Fruit fly (Drosophila melanogaster) whole organism, embryonic: Measurements from ENCODE around the gene bib.
A peak's percentile ranks its signal among the peaks of the same experiment; 100 is the strongest.

ENCODE experiments used
- Asciz ChIP-seq: fragments of 200-800 bp; sonication (Bioruptor generic); optimal IDR thresholded peaks from 2 replicates; lab custom pipeline; 2017; ENCODE audit warnings: missing biosample characterization, mild to moderate bottlenecking, missing genetic modification characterization, missing genetic modification reagents
- Bdp1 ChIP-seq: fragments of 200-800 bp; sonication (Bioruptor generic); optimal IDR thresholded peaks from 3 replicates; lab custom pipeline; 2016; ENCODE audit warnings: missing biosample characterization, missing genetic modification characterization
- CG10267 ChIP-seq: fragments of 200-800 bp; sonication (Bioruptor generic); optimal IDR thresholded peaks from 2 replicates; lab custom pipeline; 2018; ENCODE audit warnings: missing biosample characterization, mild to moderate bottlenecking, missing genetic modification characterization, moderate library complexity
- CG10979 ChIP-seq: fragments of 200-800 bp; sonication (Bioruptor generic); optimal IDR thresholded peaks from 2 replicates; lab custom pipeline; 2018; ENCODE audit warnings: missing biosample characterization, mild to moderate bottlenecking, missing genetic modification characterization, moderate library complexity
- CG11085 ChIP-seq: fragments of 200-800 bp; sonication (Bioruptor generic); IDR thresholded peaks from 2 replicates; pipeline ENCODE4 v1.3.6; 2022; ENCODE audit warnings: missing biosample characterization, missing genetic modification characterization
- CG1233 ChIP-seq: fragments of 200-800 bp; sonication (Bioruptor generic); optimal IDR thresholded peaks from 4 replicates; lab custom pipeline; 2018; ENCODE audit warnings: missing biosample characterization, mild to moderate bottlenecking, missing genetic modification characterization
- CG13287 ChIP-seq: fragments of 200-800 bp; sonication (Bioruptor generic); IDR thresholded peaks from 2 replicates; pipeline ENCODE4 v1.3.6; 2022; ENCODE audit warnings: missing biosample characterization, missing genetic modification characterization; ENCODE audit not compliant: partially characterized antibody
- CG14667 ChIP-seq: fragments of 200-800 bp; sonication (Bioruptor generic); IDR thresholded peaks from 2 replicates; pipeline ENCODE4 v1.3.6; 2022; ENCODE audit warnings: missing biosample characterization, missing genetic modification characterization
- CG14710 ChIP-seq: fragments of 200-800 bp; sonication (Bioruptor generic); optimal IDR thresholded peaks from 3 replicates; lab custom pipeline; 2019; ENCODE audit warnings: missing biosample characterization, mild to moderate bottlenecking, missing genetic modification characterization, moderate library complexity
- CG15514 ChIP-seq: fragments of 200-800 bp; sonication (Bioruptor generic); optimal IDR thresholded peaks from 3 replicates; lab custom pipeline; 2017; ENCODE audit warnings: missing biosample characterization, missing genetic modification characterization, mild to moderate bottlenecking, moderate library complexity, missing genetic modification reagents
- CG2712 ChIP-seq: fragments of 200-800 bp; optimal IDR thresholded peaks from 3 replicates; lab custom pipeline; 2019; ENCODE audit warnings: missing biosample characterization, mild to moderate bottlenecking, missing genetic modification characterization, moderate library complexity
- CG31441 ChIP-seq: fragments of 200-800 bp; sonication (Bioruptor generic); IDR thresholded peaks from 2 replicates; pipeline ENCODE4 v1.3.6; 2022; ENCODE audit warnings: missing biosample characterization, missing genetic modification characterization
- CG33213 ChIP-seq: fragments of 200-800 bp; sonication (Bioruptor generic); optimal IDR thresholded peaks from 3 replicates; lab custom pipeline; 2016; ENCODE audit warnings: missing biosample characterization, missing genetic modification characterization
- CG33557 ChIP-seq: fragments of 200-800 bp; sonication (Bioruptor generic); optimal IDR thresholded peaks from 2 replicates; lab custom pipeline; 2019; ENCODE audit warnings: missing biosample characterization, mild to moderate bottlenecking, missing genetic modification characterization, moderate library complexity
- CG3407 ChIP-seq: fragments of 200-800 bp; sonication (Bioruptor generic); optimal IDR thresholded peaks from 2 replicates; lab custom pipeline; 2018; ENCODE audit warnings: missing biosample characterization, mild to moderate bottlenecking, missing genetic modification characterization
- CG34422 ChIP-seq: fragments of 200-800 bp; sonication (Bioruptor generic); IDR thresholded peaks from 3 replicates; pipeline ENCODE4 v1.3.6; 2022; ENCODE audit warnings: missing biosample characterization, missing genetic modification characterization
- CG3995 ChIP-seq: fragments of 200-800 bp; sonication (Bioruptor generic); optimal IDR thresholded peaks from 3 replicates; lab custom pipeline; 2016; ENCODE audit warnings: missing biosample characterization, missing genetic modification characterization
- CG7372 ChIP-seq: fragments of 200-800 bp; sonication (Bioruptor generic); IDR thresholded peaks from 2 replicates; pipeline ENCODE4 v1.3.6; 2022; ENCODE audit warnings: missing biosample characterization, missing genetic modification characterization
- CG7556 ChIP-seq: fragments of 200-800 bp; sonication (Bioruptor generic); optimal IDR thresholded peaks from 2 replicates; lab custom pipeline; 2017; ENCODE audit warnings: missing biosample characterization, mild to moderate bottlenecking, missing genetic modification characterization
- CG8478 ChIP-seq: fragments of >200 bp; optimal IDR thresholded peaks from 2 replicates; lab custom pipeline; 2018
- CG8765 ChIP-seq: fragments of 200-800 bp; sonication (Bioruptor generic); IDR thresholded peaks from 2 replicates; pipeline ENCODE4 v1.3.6; 2022; ENCODE audit warnings: missing biosample characterization, missing genetic modification characterization
- CG9609 ChIP-seq: fragments of 200-800 bp; sonication (Bioruptor generic); optimal IDR thresholded peaks from 3 replicates; lab custom pipeline; 2016; ENCODE audit warnings: missing biosample characterization, missing genetic modification characterization
- Eip74EF ChIP-seq, 2 experiments: fragments of 200-800 bp in 1 of 2; fragments of >200 bp in 1 of 2; sonication (Bioruptor generic) in 1 of 2; optimal IDR thresholded peaks; 2 replicates each; lab custom pipeline; 2017 to 2019; ENCODE audit warnings: missing biosample characterization in 2 of 2, missing genetic modification characterization in 2 of 2, mild to moderate bottlenecking in 1 of 2, moderate library complexity in 1 of 2
- Elba2 ChIP-seq: fragments of 200-800 bp; sonication (Bioruptor generic); optimal IDR thresholded peaks from 3 replicates; lab custom pipeline; 2016; ENCODE audit warnings: missing biosample characterization, missing genetic modification characterization
- HLH4C ChIP-seq: fragments of 200-800 bp; sonication (Bioruptor generic); IDR thresholded peaks from 3 replicates; pipeline ENCODE4 v1.3.6; 2022; ENCODE audit warnings: missing biosample characterization, missing genetic modification characterization; ENCODE audit not compliant: partially characterized antibody
- Hr39 ChIP-seq: fragments of >200 bp; optimal IDR thresholded peaks from 2 replicates; lab custom pipeline; 2017
- Hr78 ChIP-seq, 2 experiments: fragments of 200-800 bp in 1 of 2; fragments of >200 bp in 1 of 2; sonication (Bioruptor generic) in 1 of 2; optimal IDR thresholded peaks; 2 replicates each; lab custom pipeline; 2017 to 2019; ENCODE audit warnings: missing biosample characterization in 2 of 2, missing genetic modification characterization in 2 of 2, mild to moderate bottlenecking in 1 of 2, moderate library complexity in 1 of 2
- Lim3 ChIP-seq: fragments of 200-800 bp; sonication (Bioruptor generic); IDR thresholded peaks from 2 replicates; pipeline ENCODE4 v1.3.6; 2022; ENCODE audit warnings: missing biosample characterization, missing genetic modification characterization
- NC2α ChIP-seq: fragments of 200-800 bp; sonication (Bioruptor generic); optimal IDR thresholded peaks from 2 replicates; lab custom pipeline; 2016; ENCODE audit warnings: missing biosample characterization, missing genetic modification characterization
- Ravus ChIP-seq: fragments of 200-800 bp; sonication (Bioruptor generic); IDR thresholded peaks from 2 replicates; pipeline ENCODE4 v1.3.6; 2022; ENCODE audit warnings: missing biosample characterization, missing genetic modification characterization
- Sry-β ChIP-seq: fragments of 200-800 bp; sonication (Bioruptor generic); optimal IDR thresholded peaks from 2 replicates; lab custom pipeline; 2018; ENCODE audit warnings: missing biosample characterization, mild to moderate bottlenecking, missing genetic modification characterization, moderate library complexity
- Sry-δ ChIP-seq: fragments of 200-800 bp; sonication (Bioruptor generic); optimal IDR thresholded peaks from 2 replicates; lab custom pipeline; 2016; ENCODE audit warnings: missing biosample characterization, missing genetic modification characterization
- amos ChIP-seq: fragments of 200-800 bp; sonication (Bioruptor generic); IDR thresholded peaks from 2 replicates; pipeline ENCODE4 v1.3.6; 2022; ENCODE audit warnings: missing biosample characterization, missing genetic modification characterization; ENCODE audit not compliant: partially characterized antibody
- ap ChIP-seq: fragments of 200-800 bp; sonication (Bioruptor generic); IDR thresholded peaks from 2 replicates; pipeline ENCODE4 v1.3.6; 2022; ENCODE audit warnings: missing biosample characterization, missing genetic modification characterization
- bowl ChIP-seq: fragments of 200-800 bp; sonication (Bioruptor generic); IDR thresholded peaks from 2 replicates; pipeline ENCODE4 v1.3.6; 2022; ENCODE audit warnings: missing biosample characterization, missing genetic modification characterization
- br ChIP-seq: fragments of >200 bp; optimal IDR thresholded peaks from 2 replicates; lab custom pipeline; 2017
- dm ChIP-seq: fragments of 200-800 bp; sonication (Bioruptor generic); optimal IDR thresholded peaks from 3 replicates; lab custom pipeline; 2016; ENCODE audit warnings: missing biosample characterization, missing genetic modification characterization
- esg ChIP-seq: fragments of 200-800 bp; sonication (Bioruptor generic); conservative IDR thresholded peaks from 2 replicates; pipeline ENCODE4 v1.3.6; 2022; ENCODE audit warnings: missing biosample characterization, missing genetic modification characterization
- fd3F ChIP-seq: fragments of 200-800 bp; sonication (Bioruptor generic); optimal IDR thresholded peaks from 2 replicates; lab custom pipeline; 2018; ENCODE audit warnings: missing biosample characterization, mild to moderate bottlenecking, missing genetic modification characterization, moderate library complexity
- hbn ChIP-seq: fragments of 200-800 bp; sonication (Bioruptor generic); IDR thresholded peaks from 2 replicates; pipeline ENCODE4 v1.3.6; 2022; ENCODE audit warnings: missing biosample characterization, missing genetic modification characterization; ENCODE audit not compliant: partially characterized antibody
- jing ChIP-seq: fragments of 200-800 bp; sonication (Bioruptor generic); optimal IDR thresholded peaks from 2 replicates; lab custom pipeline; 2018; ENCODE audit warnings: missing biosample characterization, mild to moderate bottlenecking, missing genetic modification characterization
- lola ChIP-seq, 3 experiments: fragments of >200 bp in 2 of 3; fragments of 200-800 bp in 1 of 3; sonication (Bioruptor generic) in 1 of 3; optimal IDR thresholded peaks; 2 replicates each; lab custom pipeline; 2017 to 2019; ENCODE audit warnings: missing biosample characterization in 3 of 3, missing genetic modification characterization in 3 of 3, mild to moderate bottlenecking in 1 of 3, moderate library complexity in 1 of 3
- maf-S ChIP-seq: fragments of 200-800 bp; sonication (Bioruptor generic); optimal IDR thresholded peaks from 2 replicates; lab custom pipeline; 2016; ENCODE audit warnings: missing biosample characterization, missing genetic modification characterization
- nmo ChIP-seq: fragments of 200-800 bp; sonication (Bioruptor generic); optimal IDR thresholded peaks from 2 replicates; lab custom pipeline; 2018; ENCODE audit warnings: missing biosample characterization, mild to moderate bottlenecking, missing genetic modification characterization, moderate library complexity
- pnt ChIP-seq: fragments of 200-800 bp; sonication (Bioruptor generic); optimal IDR thresholded peaks from 3 replicates; lab custom pipeline; 2016; ENCODE audit warnings: missing biosample characterization, missing genetic modification characterization
- slp2 ChIP-seq: fragments of 200-800 bp; sonication (Bioruptor generic); optimal IDR thresholded peaks from 2 replicates; lab custom pipeline; 2016; ENCODE audit warnings: missing biosample characterization, missing genetic modification characterization
- so ChIP-seq: fragments of 200-800 bp; sonication (Bioruptor generic); IDR thresholded peaks from 3 replicates; pipeline ENCODE4 v1.3.6; 2022; ENCODE audit warnings: missing biosample characterization, missing genetic modification characterization
- sr ChIP-seq: fragments of 200-800 bp; sonication (Bioruptor generic); IDR thresholded peaks from 3 replicates; pipeline ENCODE4 v1.3.6; 2022; ENCODE audit warnings: missing biosample characterization, missing genetic modification characterization
- sug ChIP-seq: fragments of 200-800 bp; optimal IDR thresholded peaks from 2 replicates; lab custom pipeline; 2019; ENCODE audit warnings: missing biosample characterization, mild to moderate bottlenecking, missing genetic modification characterization, moderate library complexity
- trem ChIP-seq: fragments of 200-800 bp; optimal IDR thresholded peaks from 3 replicates; lab custom pipeline; 2019; ENCODE audit warnings: missing biosample characterization, mild to moderate bottlenecking, missing genetic modification characterization, moderate library complexity

The bib gene

dm6 chr2L:9947738-9948519 is 36.5 kb upstream of the bib start (continued):
- TF ChIP-seq nmo (GFP tag; lab: Kevin White, UChicago) (peak; percentile 3), HLH4C (GFP tag; lab: Robert Waterston, UW) (no peak), CG33557 (GFP tag; lab: Kevin White, UChicago) (no peak), dm (GFP tag; lab: Kevin White, UChicago) (no peak), Sry-δ (GFP tag; lab: Kevin White, UChicago) (no peak), CG11085 (GFP tag; lab: Robert Waterston, UW) (no peak), fd3F (no peak), esg (GFP tag; lab: Robert Waterston, UW) (no peak), so (GFP tag; lab: Robert Waterston, UW) (no peak), ap (no peak), bowl (GFP tag; lab: Robert Waterston, UW) (no peak), CG3407 (no peak), trem (no peak), Elba2 (GFP tag; lab: Kevin White, UChicago) (no peak), maf-S (GFP tag; lab: Kevin White, UChicago) (no peak), NC2α (no peak), CG8478 (lab: Kevin White, UChicago) (no peak), CG7556 (GFP tag; lab: Kevin White, UChicago) (peak; percentile 12), Ravus (GFP tag; lab: Robert Waterston, UW) (no peak), CG10267 (no peak), hbn (GFP tag; lab: Robert Waterston, UW) (no peak), CG13287 (GFP tag; lab: Robert Waterston, UW) (no peak; the same call in 1 of the 2 replicates), CG2712 (tag; lab: Kevin White, UChicago) (no peak), CG33213 (no peak), Bdp1 (no peak), Hr78 (GFP tag; optimal IDR thresholded peaks at IDR 0.05; lab: Kevin White, UChicago) (peak in 1 of 2 experiments; percentile 77), CG34422 (peak; percentile 21; the same call in 1 of the 3 replicates), CG14710 (tag; lab: Kevin White, UChicago) (no peak), CG1233 (GFP tag; lab: Kevin White, UChicago) (no peak), CG31441 (no peak), CG7372 (GFP tag; lab: Robert Waterston, UW) (no peak), CG8765 (GFP tag; lab: Robert Waterston, UW) (no peak), br (lab: Kevin White, UChicago) (no peak), Lim3 (no peak), Hr39 (no peak), Sry-β (GFP tag; lab: Kevin White, UChicago) (peak; percentile 86), Asciz (GFP tag; lab: Kevin White, UChicago) (no peak), amos (GFP tag; lab: Robert Waterston, UW) (peak; percentile 19; the same call in 1 of the 2 replicates), pnt (GFP tag; lab: Kevin White, UChicago) (no peak), sug (tag; lab: Kevin White, UChicago) (peak; percentile 59), CG9609 (GFP tag; lab: Kevin White, UChicago) (no peak), Eip74EF (GFP tag; optimal IDR thresholded peaks at IDR 0.05; lab: Kevin White, UChicago) (no peak), slp2 (GFP tag; lab: Kevin White, UChicago) (no peak), lola (GFP tag; optimal IDR thresholded peaks at IDR 0.05; lab: Kevin White, UChicago) (no peak), CG15514 (GFP tag; lab: Kevin White, UChicago) (no peak), CG14667 (GFP tag; lab: Robert Waterston, UW) (no peak), jing (GFP tag; lab: Kevin White, UChicago) (no peak), CG3995 (peak; percentile 13), CG10979 (no peak), sr (GFP tag; lab: Robert Waterston, UW) (no peak)
